Fruit fly (Drosophila melanogaster) whole organism, embryonic: ENCODE data around the gene Ras85D.

ENCODE experiments used
- Abd-B ChIP-seq: fragments of 200-800 bp; sonication (Bioruptor generic); optimal IDR thresholded peaks from 2 replicates; lab custom pipeline; 2018; ENCODE audit warnings: missing biosample characterization, mild to moderate bottlenecking, missing genetic modification characterization, moderate library complexity
- B-H1 ChIP-seq: fragments of 200-800 bp; sonication (Bioruptor generic); IDR thresholded peaks from 3 replicates; pipeline ENCODE4 v1.3.6; 2022; ENCODE audit warnings: missing biosample characterization, missing genetic modification characterization
- Bdp1 ChIP-seq: fragments of 200-800 bp; sonication (Bioruptor generic); optimal IDR thresholded peaks from 3 replicates; lab custom pipeline; 2016; ENCODE audit warnings: missing biosample characterization, missing genetic modification characterization
- BtbVII ChIP-seq: fragments of 200-800 bp; sonication (Bioruptor generic); optimal IDR thresholded peaks from 3 replicates; lab custom pipeline; 2017; ENCODE audit warnings: missing biosample characterization, mild to moderate bottlenecking, missing genetic modification characterization
- CG10431 ChIP-seq: fragments of 200-800 bp; sonication (Bioruptor generic); optimal IDR thresholded peaks from 3 replicates; lab custom pipeline; 2018; ENCODE audit warnings: missing biosample characterization, mild to moderate bottlenecking, missing genetic modification characterization
- CG10654 ChIP-seq: fragments of 200-800 bp; sonication (Bioruptor generic); optimal IDR thresholded peaks from 2 replicates; lab custom pipeline; 2016; ENCODE audit warnings: missing biosample characterization, missing genetic modification characterization
- CG11456 ChIP-seq: fragments of 200-800 bp; sonication (Bioruptor generic); IDR thresholded peaks from 3 replicates; pipeline ENCODE4 v1.3.6; 2022; ENCODE audit warnings: missing biosample characterization, missing genetic modification characterization
- CG13624 ChIP-seq: fragments of 200-800 bp; sonication (Bioruptor generic); optimal IDR thresholded peaks from 2 replicates; lab custom pipeline; 2016; ENCODE audit warnings: missing biosample characterization, missing genetic modification characterization
- CG14667 ChIP-seq: fragments of 200-800 bp; sonication (Bioruptor generic); IDR thresholded peaks from 2 replicates; pipeline ENCODE4 v1.3.6; 2022; ENCODE audit warnings: missing biosample characterization, missing genetic modification characterization
- CG14965 ChIP-seq: fragments of 200-800 bp; sonication (Bioruptor generic); optimal IDR thresholded peaks from 2 replicates; lab custom pipeline; 2016; ENCODE audit warnings: missing biosample characterization, missing genetic modification characterization, borderline replicate concordance
- CG15269 ChIP-seq: fragments of 200-800 bp; sonication (Bioruptor generic); optimal IDR thresholded peaks from 2 replicates; lab custom pipeline; 2018; ENCODE audit warnings: missing biosample characterization, mild to moderate bottlenecking, missing genetic modification characterization, moderate library complexity
- CG15514 ChIP-seq: fragments of 200-800 bp; sonication (Bioruptor generic); optimal IDR thresholded peaks from 3 replicates; lab custom pipeline; 2017; ENCODE audit warnings: missing biosample characterization, missing genetic modification characterization, mild to moderate bottlenecking, moderate library complexity, missing genetic modification reagents
- CG16863 ChIP-seq: fragments of 200-800 bp; sonication (Bioruptor generic); optimal IDR thresholded peaks from 3 replicates; lab custom pipeline; 2016; ENCODE audit warnings: missing biosample characterization, missing genetic modification characterization
- CG3163 ChIP-seq: fragments of 200-800 bp; sonication (Bioruptor generic); optimal IDR thresholded peaks from 3 replicates; lab custom pipeline; 2016; ENCODE audit warnings: missing biosample characterization, missing genetic modification characterization
- CG3726 ChIP-seq: fragments of 200-800 bp; sonication (Bioruptor generic); IDR thresholded peaks from 3 replicates; pipeline ENCODE4, ENCODE4 v1.3.6; 2022; ENCODE audit warnings: missing biosample characterization, missing genetic modification characterization
- CG4328 ChIP-seq: fragments of 200-800 bp; sonication (Bioruptor generic); optimal IDR thresholded peaks from 3 replicates; lab custom pipeline; 2017; ENCODE audit warnings: missing biosample characterization, missing genetic modification reagents, missing genetic modification characterization
- CG4820 ChIP-seq: fragments of 200-800 bp; sonication (Bioruptor generic); optimal IDR thresholded peaks from 3 replicates; lab custom pipeline; 2016; ENCODE audit warnings: missing biosample characterization, missing genetic modification characterization
- CG6175 ChIP-seq: fragments of 200-800 bp; sonication (Bioruptor generic); IDR thresholded peaks from 3 replicates; pipeline ENCODE4 v1.3.6; 2022; ENCODE audit warnings: missing biosample characterization, missing genetic modification characterization
- CG7372 ChIP-seq: fragments of 200-800 bp; sonication (Bioruptor generic); IDR thresholded peaks from 2 replicates; pipeline ENCODE4 v1.3.6; 2022; ENCODE audit warnings: missing biosample characterization, missing genetic modification characterization
- CG7745 ChIP-seq: fragments of 200-800 bp; sonication (Bioruptor generic); optimal IDR thresholded peaks from 2 replicates; lab custom pipeline; 2018; ENCODE audit warnings: missing biosample characterization, mild to moderate bottlenecking, missing genetic modification characterization, moderate library complexity
- CG7928 ChIP-seq: fragments of 200-800 bp; sonication (Bioruptor generic); optimal IDR thresholded peaks from 2 replicates; lab custom pipeline; 2017; ENCODE audit warnings: missing biosample characterization, mild to moderate bottlenecking, missing genetic modification characterization
- CG7963 ChIP-seq: fragments of 200-800 bp; sonication (Bioruptor generic); IDR thresholded peaks from 3 replicates; pipeline ENCODE4 v1.3.6; 2022; ENCODE audit warnings: missing biosample characterization, missing genetic modification characterization; ENCODE audit not compliant: partially characterized antibody
- CG8478 ChIP-seq: fragments of >200 bp; optimal IDR thresholded peaks from 2 replicates; lab custom pipeline; 2018
- CG9797 ChIP-seq: fragments of 200-800 bp; sonication (Bioruptor generic); optimal IDR thresholded peaks from 3 replicates; lab custom pipeline; 2018; ENCODE audit warnings: missing biosample characterization, mild to moderate bottlenecking, missing genetic modification characterization
- Chrac-16 ChIP-seq: fragments of 200-800 bp; sonication (Bioruptor generic); optimal IDR thresholded peaks from 3 replicates; lab custom pipeline; 2016; ENCODE audit warnings: missing biosample characterization, missing genetic modification characterization
- CoRest ChIP-seq: fragments of 200-800 bp; sonication (Bioruptor generic); optimal IDR thresholded peaks from 3 replicates; lab custom pipeline; 2018; ENCODE audit warnings: missing biosample characterization, mild to moderate bottlenecking, missing genetic modification characterization, moderate library complexity
- E2f1 ChIP-seq: fragments of 200-800 bp; sonication (Bioruptor generic); IDR thresholded peaks from 2 replicates; pipeline ENCODE4 v1.3.6; 2022; ENCODE audit warnings: missing biosample characterization, missing genetic modification characterization
- Hsf ChIP-seq: fragments of 200-800 bp; sonication (Bioruptor generic); optimal IDR thresholded peaks from 3 replicates; lab custom pipeline; 2016; ENCODE audit warnings: missing biosample characterization, missing genetic modification characterization
- NC2α ChIP-seq: fragments of 200-800 bp; sonication (Bioruptor generic); optimal IDR thresholded peaks from 2 replicates; lab custom pipeline; 2016; ENCODE audit warnings: missing biosample characterization, missing genetic modification characterization
- NC2β ChIP-seq: fragments of 200-800 bp; sonication (Bioruptor generic); optimal IDR thresholded peaks from 2 replicates; lab custom pipeline; 2016; ENCODE audit warnings: missing biosample characterization, missing genetic modification characterization
- NK7.1 ChIP-seq: fragments of 200-800 bp; sonication (Bioruptor generic); optimal IDR thresholded peaks from 3 replicates; lab custom pipeline; 2016; ENCODE audit warnings: missing biosample characterization, missing genetic modification characterization
- PHDP ChIP-seq: fragments of 200-800 bp; sonication (Bioruptor generic); optimal IDR thresholded peaks from 3 replicates; lab custom pipeline; 2018; ENCODE audit warnings: missing biosample characterization, mild to moderate bottlenecking, missing genetic modification characterization, moderate library complexity
- TFAM ChIP-seq: fragments of 200-800 bp; sonication (Bioruptor generic); optimal IDR thresholded peaks from 2 replicates; lab custom pipeline; 2017; ENCODE audit warnings: missing biosample characterization, missing genetic modification characterization, inconsistent platforms
- ash1 ChIP-seq: fragments of 200-800 bp; sonication (Bioruptor generic); optimal IDR thresholded peaks from 2 replicates; lab custom pipeline; 2018; ENCODE audit warnings: missing biosample characterization, mild to moderate bottlenecking, missing genetic modification characterization
- bowl ChIP-seq: fragments of 200-800 bp; sonication (Bioruptor generic); IDR thresholded peaks from 2 replicates; pipeline ENCODE4 v1.3.6; 2022; ENCODE audit warnings: missing biosample characterization, missing genetic modification characterization
- dpn ChIP-seq, 2 experiments: fragments of 200-800 bp; sonication (Bioruptor generic); optimal IDR thresholded peaks; 3 replicates each; lab custom pipeline; 2016; ENCODE audit warnings: missing biosample characterization in 2 of 2, missing genetic modification characterization in 2 of 2
- ems ChIP-seq: fragments of 200-800 bp; sonication (Bioruptor generic); optimal IDR thresholded peaks from 3 replicates; lab custom pipeline; 2016; ENCODE audit warnings: missing biosample characterization, missing genetic modification characterization
- gfzf ChIP-seq: fragments of 200-800 bp; sonication (Bioruptor generic); optimal IDR thresholded peaks from 2 replicates; lab custom pipeline; 2016; ENCODE audit warnings: missing biosample characterization, mild to moderate bottlenecking, missing genetic modification characterization, moderate library complexity
- grau ChIP-seq: fragments of 200-800 bp; optimal IDR thresholded peaks from 3 replicates; lab custom pipeline; 2019; ENCODE audit warnings: missing biosample characterization, mild to moderate bottlenecking, missing genetic modification characterization, moderate library complexity
- gro ChIP-seq: fragments of 200-800 bp; sonication (Bioruptor generic); optimal IDR thresholded peaks from 2 replicates; lab custom pipeline; 2016; ENCODE audit warnings: missing biosample characterization, missing genetic modification characterization
- mam ChIP-seq: fragments of 200-800 bp; sonication (Bioruptor generic); optimal IDR thresholded peaks from 3 replicates; lab custom pipeline; 2016; ENCODE audit warnings: missing biosample characterization, missing genetic modification characterization
- otp ChIP-seq: fragments of 200-800 bp; sonication (Bioruptor generic); IDR thresholded peaks from 3 replicates; pipeline ENCODE4, ENCODE4 v1.3.6; 2022; ENCODE audit warnings: missing biosample characterization, missing genetic modification characterization
- pb ChIP-seq: fragments of 200-800 bp; sonication (Bioruptor generic); optimal IDR thresholded peaks from 3 replicates; lab custom pipeline; 2016; ENCODE audit warnings: missing biosample characterization, missing genetic modification characterization
- phol ChIP-seq: fragments of 200-800 bp; sonication (Bioruptor generic); optimal IDR thresholded peaks from 3 replicates; lab custom pipeline; 2018; ENCODE audit warnings: missing biosample characterization, mild to moderate bottlenecking, missing genetic modification characterization, moderate library complexity
- pita ChIP-seq: fragments of 200-800 bp; sonication (Bioruptor generic); optimal IDR thresholded peaks from 2 replicates; lab custom pipeline; 2017; ENCODE audit warnings: missing biosample characterization, mild to moderate bottlenecking, missing genetic modification characterization
- pros ChIP-seq: fragments of 200-800 bp; sonication (Bioruptor generic); optimal IDR thresholded peaks from 3 replicates; lab custom pipeline; 2019; ENCODE audit warnings: missing biosample characterization, mild to moderate bottlenecking, missing genetic modification characterization, moderate library complexity
- row ChIP-seq: fragments of 200-800 bp; sonication (Bioruptor generic); IDR thresholded peaks from 3 replicates; pipeline ENCODE4 v1.3.6; 2022; ENCODE audit warnings: missing biosample characterization, missing genetic modification characterization
- salm ChIP-seq: fragments of 200-800 bp; sonication (Bioruptor generic); optimal IDR thresholded peaks from 2 replicates; lab custom pipeline; 2018; ENCODE audit warnings: missing biosample characterization, mild to moderate bottlenecking, missing genetic modification characterization
- so ChIP-seq: fragments of 200-800 bp; sonication (Bioruptor generic); IDR thresholded peaks from 3 replicates; pipeline ENCODE4 v1.3.6; 2022; ENCODE audit warnings: missing biosample characterization, missing genetic modification characterization
- trem ChIP-seq: fragments of 200-800 bp; optimal IDR thresholded peaks from 3 replicates; lab custom pipeline; 2019; ENCODE audit warnings: missing biosample characterization, mild to moderate bottlenecking, missing genetic modification characterization, moderate library complexity
- unpg ChIP-seq: fragments of 200-800 bp; sonication (Bioruptor generic); optimal IDR thresholded peaks from 3 replicates; lab custom pipeline; 2018; ENCODE audit warnings: missing biosample characterization, mild to moderate bottlenecking, missing genetic modification characterization, moderate library complexity

The Ras85D gene

dm6 chr3R:9559413-9560014 is 46.6 kb upstream of the Ras85D start, which contains the start of the genes AP-1mu and MBD-like (continued):
- TF ChIP-seq Bdp1 (GFP tag; lab: Kevin White, UChicago) (peak; percentile 64), phol (tag; lab: Kevin White, UChicago) (peak; percentile 75), otp (no peak), TFAM (no peak), so (GFP tag; lab: Robert Waterston, UW) (no peak), pros (GFP tag; lab: Kevin White, UChicago) (no peak), gfzf (GFP tag; lab: Kevin White, UChicago) (peak; percentile 89), NK7.1 (GFP tag; lab: Kevin White, UChicago) (no peak), NC2β (GFP tag; lab: Kevin White, UChicago) (peak; percentile 76), CG15514 (GFP tag; lab: Kevin White, UChicago) (peak; percentile 66), CG15269 (no peak), grau (tag; lab: Kevin White, UChicago) (peak; percentile 69), Chrac-16 (GFP tag; lab: Kevin White, UChicago) (peak; percentile 65), CG7372 (GFP tag; lab: Robert Waterston, UW) (peak; percentile 60), trem (tag; lab: Kevin White, UChicago) (peak; percentile 80), CoRest (tag; lab: Kevin White, UChicago) (peak; percentile 72), CG4328 (GFP tag; lab: Kevin White, UChicago) (peak; percentile 21), pb (GFP tag; lab: Kevin White, UChicago) (peak; percentile 9), CG13624 (peak; percentile 55), salm (tag; lab: Kevin White, UChicago) (no peak), CG7928 (GFP tag; lab: Kevin White, UChicago) (peak; percentile 6), CG10654 (GFP tag; lab: Kevin White, UChicago) (peak; percentile 9), ash1 (GFP tag; lab: Kevin White, UChicago) (no peak), unpg (GFP tag; lab: Kevin White, UChicago) (peak; percentile 66), CG7963 (GFP tag; lab: Robert Waterston, UW) (no peak), ems (GFP tag; lab: Kevin White, UChicago) (peak; percentile 69), CG9797 (GFP tag; lab: Kevin White, UChicago) (peak; percentile 94), dpn (GFP tag; optimal IDR thresholded peaks at IDR 0.05; lab: Kevin White, UChicago) (peak; percentile 62 to 75), E2f1 (GFP tag; lab: Robert Waterston, UW) (peak; percentile 51), NC2α (no peak), CG10431 (GFP tag; lab: Kevin White, UChicago) (peak; percentile 3), bowl (no peak), Hsf (GFP tag; lab: Kevin White, UChicago) (peak; percentile 77), CG11456 (GFP tag; lab: Robert Waterston, UW) (peak; percentile 66; the same call in 2 of the 3 replicates), CG6175 (GFP tag; lab: Robert Waterston, UW) (no peak), CG3726 (GFP tag; lab: Robert Waterston, UW) (no peak), CG8478 (lab: Kevin White, UChicago) (no peak), CG3163 (GFP tag; lab: Kevin White, UChicago) (no peak), CG14965 (no peak), Abd-B (GFP tag; lab: Kevin White, UChicago) (peak; percentile 73), mam (GFP tag; lab: Kevin White, UChicago) (peak; percentile 70), PHDP (peak; percentile 55), CG7745 (tag; lab: Kevin White, UChicago) (no peak), CG4820 (GFP tag; lab: Kevin White, UChicago) (peak; percentile 59), BtbVII (GFP tag; lab: Kevin White, UChicago) (peak; percentile 40), gro (peak; percentile 65), row (GFP tag; lab: Robert Waterston, UW) (peak; percentile 85), B-H1 (GFP tag; lab: Robert Waterston, UW) (peak; percentile 47; the same call in 2 of the 3 replicates), pita (no peak), CG16863 (GFP tag; lab: Kevin White, UChicago) (peak; percentile 45), CG14667 (GFP tag; lab: Robert Waterston, UW) (peak; percentile 43)
